Worm (Caenorhabditis elegans) whole organism, mixed stage, embryonic: ENCODE results near the gene papl-1.

Source experiments
- blmp-1 ChIP-seq: fragments of 150-350 bp; optimal IDR thresholded peaks from 2 replicates; lab custom pipeline; 2014; ENCODE audit warnings: missing biosample characterization, missing genetic modification characterization
- ceh-43 ChIP-seq: fragments of 200-800 bp; sonication (Bioruptor generic); optimal IDR thresholded peaks from 2 replicates; lab custom pipeline; 2018; ENCODE audit warnings: mild to moderate bottlenecking, missing genetic modification characterization, moderate library complexity, missing compliant biosample characterization
- elt-1 ChIP-seq: sonication (generic microtip); optimal IDR thresholded peaks from 2 replicates; lab custom pipeline; 2017; ENCODE audit warnings: missing genetic modification characterization, mild to moderate bottlenecking, missing compliant biosample characterization, antibody characterized with exemption, moderate library complexity, borderline replicate concordance; ENCODE audit not compliant: insufficient read depth
- nhr-28 ChIP-seq: fragments of 150-350 bp; optimal IDR thresholded peaks from 2 replicates; lab custom pipeline; 2014; ENCODE audit warnings: missing biosample characterization, missing genetic modification characterization
- snpc-4 ChIP-seq: fragments of 150-350 bp; optimal IDR thresholded peaks from 2 replicates; lab custom pipeline; 2014; ENCODE audit warnings: missing biosample characterization, missing genetic modification characterization
- unc-120 ChIP-seq: sonication (generic microtip); optimal IDR thresholded peaks from 2 replicates; lab custom pipeline; 2017; ENCODE audit warnings: missing genetic modification characterization, missing compliant biosample characterization; ENCODE audit not compliant: poor library complexity, severe bottlenecking
- unc-39 ChIP-seq: fragments of 150-350 bp; optimal IDR thresholded peaks from 2 replicates; lab custom pipeline; 2014; ENCODE audit warnings: missing biosample characterization, missing genetic modification characterization
- unc-62 ChIP-seq: fragments of 150-350 bp; optimal IDR thresholded peaks from 2 replicates; lab custom pipeline; 2014; ENCODE audit warnings: missing biosample characterization, missing genetic modification reagents, missing genetic modification characterization

DNA sequence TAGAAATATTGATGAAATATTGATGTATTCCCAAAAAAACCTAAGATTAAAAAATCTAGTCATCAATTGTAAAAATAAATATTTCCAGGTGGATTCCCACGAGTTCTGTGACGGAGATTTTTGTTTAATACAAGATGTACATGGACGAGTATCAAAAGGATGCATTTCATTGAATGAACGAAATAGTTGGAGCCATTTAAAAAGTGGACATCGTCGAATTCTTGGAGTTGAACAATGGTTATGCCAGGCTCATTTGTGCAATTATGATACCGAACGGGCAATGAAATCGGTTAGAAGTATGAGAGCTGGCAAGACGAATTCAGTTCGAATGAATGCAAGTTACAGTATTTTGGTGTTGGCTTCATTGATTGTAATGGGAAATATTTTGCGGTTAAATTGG, 10.0 kb downstream of the papl-1 start:
- TF ChIP-seq snpc-4 (no peak), nhr-28 (no peak), unc-39 (tag; lab: Kevin White, UChicago) (no peak), blmp-1 (tag; lab: Kevin White, UChicago) (no peak), unc-120 (tag; lab: Kevin White, UChicago) (no peak), unc-62 (GFP tag; lab: Kevin White, UChicago) (no peak), ceh-43 (GFP tag; lab: Kevin White, UChicago) (no peak), elt-1 (tag; lab: Kevin White, UChicago) (no peak)
